Fruit fly (Drosophila melanogaster) S2 (cell line): ENCODE measurements around the gene pdm2.

Experiments used
- CG8478 ChIP-seq: fragments of >200 bp; optimal IDR thresholded peaks from 2 replicates; lab custom pipeline; 2018
- CTCF ChIP-seq, 2 experiments: fragments of >200 bp; optimal IDR thresholded peaks; 2 replicates each; lab custom pipeline; 2018

dm6 chr2L:12707540-12707939, 50.6 kb downstream of the pdm2 start, which contains the start of the genes CG6180 and CG15484:
- no peak for TF ChIP-seq CTCF (optimal IDR thresholded peaks at IDR 0.05; lab: Kevin White, UChicago)
- TF ChIP-seq CG8478 (lab: Kevin White, UChicago): no peak
